Worm (Caenorhabditis elegans) whole organism, young adult: ENCODE measurements around the gene hrpa-1.
A peak's percentile ranks its signal among the peaks of the same experiment; 100 is the strongest.

Experiments used
- F33H1.4 ChIP-seq: fragments of 200-800 bp; sonication (Bioruptor generic); IDR thresholded peaks from 2 replicates; pipeline ENCODE4 v1.3.6; 2022; ENCODE audit warnings: missing genetic modification reagents, missing genetic modification characterization, missing compliant biosample characterization
- F37B4.10 ChIP-seq: fragments of 200-800 bp; sonication (Bioruptor generic); IDR thresholded peaks from 2 replicates; pipeline ENCODE4 v1.3.6; 2022; ENCODE audit warnings: missing genetic modification characterization, missing compliant biosample characterization
- F39B2.1 ChIP-seq: fragments of 200-800 bp; sonication (Bioruptor generic); IDR thresholded peaks from 2 replicates; pipeline ENCODE4 v1.3.6; 2022; ENCODE audit warnings: missing genetic modification reagents, missing genetic modification characterization, missing compliant biosample characterization
- F52B5.7 ChIP-seq: sonication (generic microtip); optimal IDR thresholded peaks from 2 replicates; lab custom pipeline; 2016; ENCODE audit warnings: mild to moderate bottlenecking, missing genetic modification characterization, missing compliant biosample characterization
- F55B11.4 ChIP-seq: sonication (generic microtip); optimal IDR thresholded peaks from 2 replicates; lab custom pipeline; 2016; ENCODE audit warnings: missing compliant biosample characterization, missing genetic modification characterization, borderline replicate concordance; ENCODE audit not compliant: insufficient read depth
- aptf-3 ChIP-seq: fragments of 200-800 bp; sonication (Bioruptor generic); IDR thresholded peaks from 2 replicates; pipeline ENCODE4 v1.3.6; 2022; ENCODE audit warnings: missing genetic modification characterization, missing compliant biosample characterization
- athp-1 ChIP-seq: sonication (generic microtip); optimal IDR thresholded peaks from 2 replicates; lab custom pipeline; 2017; ENCODE audit warnings: mild to moderate bottlenecking, missing genetic modification characterization, missing compliant biosample characterization
- attf-5 ChIP-seq: fragments of 200-800 bp; sonication (Bioruptor generic); optimal IDR thresholded peaks from 2 replicates; lab custom pipeline; 2018; ENCODE audit warnings: mild to moderate bottlenecking, missing genetic modification characterization, missing compliant biosample characterization
- ccch-3 ChIP-seq: fragments of 200-800 bp; sonication (Bioruptor generic); optimal IDR thresholded peaks from 2 replicates; lab custom pipeline; 2018; ENCODE audit warnings: mild to moderate bottlenecking, missing genetic modification characterization, missing compliant biosample characterization
- cebp-2 ChIP-seq: fragments of 200-800 bp; sonication (Bioruptor generic); IDR thresholded peaks from 2 replicates; pipeline ENCODE4 v1.3.6; 2022; ENCODE audit warnings: missing genetic modification characterization, missing compliant biosample characterization
- ceh-40 ChIP-seq: fragments of 200-800 bp; sonication (Bioruptor generic); IDR thresholded peaks from 2 replicates; pipeline ENCODE4 v1.3.6; 2022; ENCODE audit warnings: missing genetic modification characterization, missing compliant biosample characterization
- dox-1 ChIP-seq: fragments of 200-800 bp; sonication (Bioruptor generic); IDR thresholded peaks from 2 replicates; pipeline ENCODE4 v1.3.6; 2022; ENCODE audit warnings: missing genetic modification reagents, missing genetic modification characterization, missing compliant biosample characterization
- egl-18 ChIP-seq: fragments of 200-800 bp; sonication (Bioruptor generic); IDR thresholded peaks from 2 replicates; pipeline ENCODE4 v1.3.6; 2022; ENCODE audit warnings: missing genetic modification reagents, missing genetic modification characterization, missing compliant biosample characterization
- egrh-3 ChIP-seq: fragments of 200-800 bp; sonication (Bioruptor generic); IDR thresholded peaks from 2 replicates; pipeline ENCODE4 v1.3.6; 2022; ENCODE audit warnings: missing genetic modification reagents, missing genetic modification characterization, missing compliant biosample characterization
- hmg-1.2 ChIP-seq: fragments of 200-800 bp; sonication (Bioruptor generic); IDR thresholded peaks from 2 replicates; pipeline ENCODE4 v1.3.6; 2022; ENCODE audit warnings: missing genetic modification reagents, missing genetic modification characterization, missing compliant biosample characterization
- hsf-1 ChIP-seq: fragments of 200-800 bp; sonication (Bioruptor generic); IDR thresholded peaks from 2 replicates; pipeline ENCODE4 v1.3.6; 2022; ENCODE audit warnings: missing genetic modification reagents, missing genetic modification characterization, missing compliant biosample characterization
- lin-35 ChIP-seq, 3 experiments: fragments of 150-350 bp in 2 of 3; sonication (generic microtip) in 1 of 3; optimal IDR thresholded peaks; 2 replicates each; lab custom pipeline; 2014 to 2018; ENCODE audit warnings: missing biosample characterization in 3 of 3, missing genetic modification characterization in 3 of 3, missing genetic modification reagents in 3 of 3
- lin-54 ChIP-seq: fragments of 200-800 bp; sonication (Bioruptor generic); optimal IDR thresholded peaks from 2 replicates; lab custom pipeline; 2018; ENCODE audit warnings: mild to moderate bottlenecking, missing genetic modification characterization, missing compliant biosample characterization
- lsy-27 ChIP-seq: sonication (generic microtip); optimal IDR thresholded peaks from 2 replicates; lab custom pipeline; 2017; ENCODE audit warnings: missing genetic modification characterization, mild to moderate bottlenecking, missing compliant biosample characterization, antibody characterized with exemption, missing genotype, borderline replicate concordance; ENCODE audit not compliant: insufficient read depth
- mes-4 ChIP-seq: sonication (generic microtip); optimal IDR thresholded peaks from 2 replicates; lab custom pipeline; 2016; ENCODE audit warnings: missing genotype, missing genetic modification characterization, missing compliant biosample characterization
- nfya-1 ChIP-seq: sonication (generic microtip); optimal IDR thresholded peaks from 2 replicates; lab custom pipeline; 2017; ENCODE audit warnings: antibody characterized with exemption, missing compliant biosample characterization, missing genetic modification characterization, borderline replicate concordance; ENCODE audit not compliant: insufficient read depth
- nfyb-1 ChIP-seq: fragments of 200-800 bp; sonication (Bioruptor generic); IDR thresholded peaks from 2 replicates; pipeline ENCODE4 v1.3.6; 2022; ENCODE audit warnings: missing genetic modification reagents, missing genetic modification characterization, missing compliant biosample characterization
- pha-4 ChIP-seq: fragments of 150-350 bp; sonication (generic microtip); optimal IDR thresholded peaks from 2 replicates; lab custom pipeline; 2014; ENCODE audit warnings: missing biosample characterization, missing genetic modification reagents, missing genetic modification characterization
- rpc-1 ChIP-seq, 2 experiments: fragments of 150-350 bp in 1 of 2; sonication (generic microtip) in 1 of 2; optimal IDR thresholded peaks; 2 replicates each; lab custom pipeline; 2014 to 2018; ENCODE audit warnings: missing biosample characterization in 1 of 2, missing genetic modification characterization in 1 of 2, missing genetic modification reagents in 1 of 2, missing genotype in 1 of 2
- sdz-38 ChIP-seq: sonication (generic microtip); optimal IDR thresholded peaks from 2 replicates; lab custom pipeline; 2016; ENCODE audit warnings: missing genotype, missing genetic modification characterization, missing compliant biosample characterization
- sea-2 ChIP-seq: fragments of 200-800 bp; sonication (Bioruptor generic); IDR thresholded peaks from 2 replicates; pipeline ENCODE4 v1.3.6; 2022; ENCODE audit warnings: missing genetic modification characterization, missing compliant biosample characterization
- snpc-3.4 ChIP-seq: sonication (generic microtip); optimal IDR thresholded peaks from 2 replicates; lab custom pipeline; 2017; ENCODE audit warnings: missing genetic modification characterization, mild to moderate bottlenecking, missing compliant biosample characterization, antibody characterized with exemption, moderate library complexity, missing genotype, missing genetic modification reagents
- snpc-4 ChIP-seq, 5 experiments: fragments of 150-350 bp in 1 of 5; sonication (generic microtip) in 4 of 5; optimal IDR thresholded peaks; 2 replicates each; lab custom pipeline; 2014 to 2018; ENCODE audit warnings: missing genetic modification characterization in 5 of 5, missing biosample characterization in 3 of 5, antibody characterized with exemption in 2 of 5, mild to moderate bottlenecking in 2 of 5, missing compliant biosample characterization in 2 of 5, missing genotype in 2 of 5, moderate library complexity in 2 of 5, missing genetic modification reagents in 1 of 5
- somi-1 ChIP-seq: fragments of 200-800 bp; sonication (Bioruptor generic); optimal IDR thresholded peaks from 2 replicates; lab custom pipeline; 2018; ENCODE audit warnings: mild to moderate bottlenecking, missing genetic modification characterization, missing compliant biosample characterization
- zfh-2 ChIP-seq: fragments of 200-800 bp; sonication (Bioruptor generic); conservative IDR thresholded peaks from 2 replicates; pipeline ENCODE4 v1.3.6; 2022; ENCODE audit warnings: missing genetic modification reagents, missing genetic modification characterization, missing compliant biosample characterization
- ztf-25 ChIP-seq: fragments of 200-800 bp; sonication (Bioruptor generic); IDR thresholded peaks from 2 replicates; pipeline ENCODE4 v1.3.6; 2022; ENCODE audit warnings: missing genetic modification reagents, missing genetic modification characterization, missing compliant biosample characterization

Gene hrpa-1

DNA sequence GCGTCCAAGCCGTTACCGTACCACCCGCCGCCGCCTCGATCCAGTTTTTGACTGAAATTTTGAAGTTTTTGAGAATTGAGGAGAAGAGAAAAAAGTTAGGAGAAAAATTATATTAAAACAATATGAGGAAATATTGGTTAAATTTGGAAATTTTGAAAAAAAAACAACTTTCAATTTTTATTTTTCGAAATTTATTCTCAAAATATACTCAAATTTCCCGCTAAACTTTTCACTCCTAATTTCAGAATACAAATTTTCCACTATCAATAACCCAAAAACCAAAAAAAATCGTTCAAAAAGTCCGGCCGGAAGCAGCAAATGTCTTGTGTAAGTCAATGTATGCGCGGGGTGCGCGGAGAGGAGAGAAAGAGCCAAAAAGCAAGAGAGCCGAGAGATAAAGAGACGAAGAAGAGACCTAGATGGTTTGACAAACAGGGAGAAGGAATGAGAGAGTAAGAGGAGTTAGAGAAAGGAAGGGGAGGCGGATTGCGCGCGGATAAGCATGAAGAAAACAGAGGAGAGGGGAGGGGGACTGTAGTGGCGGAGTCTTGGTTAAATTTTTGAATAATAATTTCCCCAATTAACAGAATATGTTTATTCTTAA, 11.4 kb upstream of the hrpa-1 start, which contains the start of gene elks-1:
elks-1 (minus strand) TSS at position 51 of the 604 bp plus-strand sequence.
- TF ChIP-seq sea-2 (GFP tag; lab: Robert Waterston, UW) = no peak
- peak; percentile 49; the same call in 1 of the 2 replicates for TF ChIP-seq hmg-1.2 (GFP tag; lab: Robert Waterston, UW)
- no peak for TF ChIP-seq lsy-27 (tag; lab: Kevin White, UChicago)

DNA sequence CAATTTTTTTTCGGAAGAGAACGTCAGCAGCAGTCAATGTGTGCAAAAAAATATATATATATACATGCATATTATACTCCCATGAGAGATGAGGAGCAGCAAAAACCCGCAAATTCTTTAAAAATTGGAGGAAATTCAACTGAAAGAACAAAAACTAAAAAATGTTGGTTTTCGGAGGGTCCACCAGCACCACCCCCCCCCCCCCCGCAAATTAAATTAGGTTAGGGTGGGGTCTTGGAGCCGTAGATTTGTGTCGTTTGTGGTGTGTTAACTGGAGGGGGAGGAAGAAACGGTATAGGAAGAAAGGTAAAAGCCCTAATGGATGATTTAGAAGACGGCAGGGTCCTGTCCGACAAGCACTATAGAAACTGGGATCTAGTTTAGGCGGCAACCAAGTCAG, 9.7 kb upstream of the hrpa-1 start:
- TF ChIP-seq nfya-1 (tag; lab: Kevin White, UChicago) (no peak), lin-54 (GFP tag; lab: Kevin White, UChicago) (no peak), pha-4 (no peak), athp-1 (tag; lab: Kevin White, UChicago) (no peak), hsf-1 (GFP tag; lab: Robert Waterston, UW) (no peak), nfyb-1 (GFP tag; lab: Robert Waterston, UW) (no peak), cebp-2 (GFP tag; lab: Robert Waterston, UW) (no peak), aptf-3 (GFP tag; lab: Robert Waterston, UW) (no peak), lin-35 (GFP tag; optimal IDR thresholded peaks at IDR 0.05; lab: Kevin White, UChicago) (no peak), somi-1 (GFP tag; lab: Kevin White, UChicago) (no peak), mes-4 (tag; lab: Kevin White, UChicago) (no peak), zfh-2 (GFP tag; lab: Robert Waterston, UW) (peak; percentile 69; the same call in 1 of the 2 replicates), ceh-40 (GFP tag; lab: Robert Waterston, UW) (no peak), F55B11.4 (tag; lab: Kevin White, UChicago) (no peak), egrh-3 (peak; percentile 74; the same call in 1 of the 2 replicates), egl-18 (no peak)

DNA sequence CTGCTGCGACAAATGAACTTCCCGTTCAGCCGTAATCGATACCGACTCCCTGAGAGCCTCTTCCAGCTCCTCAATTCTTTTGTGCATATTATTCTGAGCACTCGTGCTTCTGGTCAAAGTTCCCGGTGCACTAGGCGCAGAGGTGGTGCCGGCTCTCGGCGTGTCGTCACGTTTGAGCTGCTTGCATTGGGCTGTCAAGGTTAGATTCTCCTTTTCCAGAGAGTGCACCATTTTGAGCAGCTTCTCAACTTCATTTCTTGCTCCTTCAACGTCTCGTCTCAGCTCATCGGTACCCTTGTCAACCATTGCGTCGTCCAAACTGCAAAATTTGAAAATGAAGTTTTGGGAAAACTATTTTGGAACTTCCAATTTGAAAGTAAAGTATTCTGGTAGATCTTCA, 6.8 kb upstream of the hrpa-1 start:
- TF ChIP-seq sdz-38 (tag; lab: Kevin White, UChicago) = no peak
- TF ChIP-seq F33H1.4 (GFP tag; lab: Robert Waterston, UW) = no peak
- TF ChIP-seq attf-5 (GFP tag; lab: Kevin White, UChicago) = no peak
- TF ChIP-seq snpc-3.4 (tag; lab: Kevin White, UChicago) = no peak
- TF ChIP-seq F37B4.10 = no peak
- TF ChIP-seq sea-2 (GFP tag; lab: Robert Waterston, UW) = no peak
- no peak for TF ChIP-seq ccch-3 (GFP tag; lab: Kevin White, UChicago)
- TF ChIP-seq zfh-2 (GFP tag; lab: Robert Waterston, UW) = peak; percentile 31; the same call in 1 of the 2 replicates
- TF ChIP-seq aptf-3 (GFP tag; lab: Robert Waterston, UW) = no peak
- no peak for TF ChIP-seq F39B2.1 (GFP tag; lab: Robert Waterston, UW)
- no peak for TF ChIP-seq egrh-3
- peak; percentile 7; the same call in 1 of the 2 replicates for TF ChIP-seq dox-1 (GFP tag; lab: Robert Waterston, UW)
- TF ChIP-seq rpc-1 (optimal IDR thresholded peaks at IDR 0.05; lab: Kevin White, UChicago) = no peak
- no peak for TF ChIP-seq rpc-1 (tag; optimal IDR thresholded peaks at IDR 0.05; lab: Kevin White, UChicago)

DNA sequence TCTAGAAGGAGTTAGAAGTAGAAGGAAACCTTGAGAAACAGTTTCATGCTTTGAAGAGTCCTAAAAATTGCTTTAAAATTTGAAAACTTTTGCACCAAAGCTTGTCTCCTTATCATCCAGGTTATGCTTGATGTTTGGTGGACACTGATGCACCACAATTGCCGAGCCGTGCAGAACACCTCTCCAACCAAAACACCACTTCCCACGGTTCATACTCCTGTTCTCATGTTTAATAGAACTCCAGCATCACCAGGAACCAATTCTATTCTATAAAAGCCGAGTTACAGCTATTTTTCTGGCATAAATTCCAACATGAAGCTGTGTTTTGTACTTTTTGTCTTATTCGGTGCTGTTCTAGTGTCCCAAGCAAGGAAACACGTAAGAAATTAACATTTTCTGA, 2.5 kb upstream of the hrpa-1 start, which contains the start of gene F42A6.2:
F42A6.2 (plus strand) TSS at position 301 of the 400 bp plus-strand sequence.
- TF ChIP-seq ztf-25 (GFP tag; lab: Robert Waterston, UW) = no peak
- TF ChIP-seq dox-1 (GFP tag; lab: Robert Waterston, UW) = no peak
- TF ChIP-seq snpc-4 (GFP tag; optimal IDR thresholded peaks at IDR 0.05; lab: Kevin White, UChicago) = no peak
- no peak for TF ChIP-seq snpc-4 (tag; optimal IDR thresholded peaks at IDR 0.05; lab: Kevin White, UChicago)
- TF ChIP-seq F52B5.7 (tag; lab: Kevin White, UChicago) = no peak
